Fruit fly (Drosophila melanogaster) whole organism, prepupa: ENCODE results near the gene sit.
A peak's percentile ranks its signal among the peaks of the same experiment; 100 is the strongest.

ENCODE experiments used
- Blimp-1 ChIP-seq: fragments of 200-800 bp; sonication (Bioruptor generic); optimal IDR thresholded peaks from 3 replicates; lab custom pipeline; 2017; ENCODE audit warnings: missing biosample characterization, missing genetic modification characterization, mild to moderate bottlenecking, moderate library complexity, missing genetic modification reagents
- CG10631 ChIP-seq: fragments of 200-800 bp; sonication (Bioruptor generic); optimal IDR thresholded peaks from 2 replicates; lab custom pipeline; 2016; ENCODE audit warnings: missing biosample characterization, missing genetic modification characterization
- CG11294 ChIP-seq: fragments of 200-800 bp; sonication (Bioruptor generic); IDR thresholded peaks from 2 replicates; pipeline ENCODE4 v1.3.6; 2022; ENCODE audit warnings: missing biosample characterization, missing genetic modification characterization
- CG11762 ChIP-seq: fragments of 200-800 bp; sonication (Bioruptor generic); optimal IDR thresholded peaks from 3 replicates; lab custom pipeline; 2016; ENCODE audit warnings: missing biosample characterization, missing genetic modification characterization; ENCODE audit not compliant: insufficient read depth
- CG15336 ChIP-seq: fragments of 200-800 bp; sonication (Bioruptor generic); IDR thresholded peaks from 2 replicates; pipeline ENCODE4 v1.3.6; 2022; ENCODE audit warnings: missing biosample characterization, missing genetic modification characterization
- CG1621 ChIP-seq: fragments of 200-800 bp; sonication (Bioruptor generic); optimal IDR thresholded peaks from 3 replicates; lab custom pipeline; 2018; ENCODE audit warnings: missing biosample characterization, mild to moderate bottlenecking, missing genetic modification characterization
- CG3032 ChIP-seq: fragments of 200-800 bp; optimal IDR thresholded peaks from 2 replicates; lab custom pipeline; 2019; ENCODE audit warnings: missing biosample characterization, mild to moderate bottlenecking, missing genetic modification characterization, moderate library complexity
- CG31627 ChIP-seq: fragments of 200-800 bp; sonication (Bioruptor generic); optimal IDR thresholded peaks from 3 replicates; lab custom pipeline; 2016; ENCODE audit warnings: missing biosample characterization, missing genetic modification characterization
- CG34406 ChIP-seq: fragments of 200-800 bp; sonication (Bioruptor generic); optimal IDR thresholded peaks from 3 replicates; lab custom pipeline; 2016; ENCODE audit warnings: missing biosample characterization, missing genetic modification characterization
- CG3919 ChIP-seq: fragments of 200-800 bp; sonication (Bioruptor generic); optimal IDR thresholded peaks from 3 replicates; lab custom pipeline; 2016; ENCODE audit warnings: missing biosample characterization, missing genetic modification characterization
- CG4318 ChIP-seq: fragments of 200-800 bp; sonication (Bioruptor generic); optimal IDR thresholded peaks from 3 replicates; lab custom pipeline; 2017; ENCODE audit warnings: missing biosample characterization, mild to moderate bottlenecking, missing genetic modification characterization
- CG6276 ChIP-seq: fragments of 200-800 bp; sonication (Bioruptor generic); optimal IDR thresholded peaks from 2 replicates; lab custom pipeline; 2017; ENCODE audit warnings: missing biosample characterization, mild to moderate bottlenecking, missing genetic modification characterization
- CG6792 ChIP-seq: fragments of 200-800 bp; sonication (Bioruptor generic); optimal IDR thresholded peaks from 3 replicates; lab custom pipeline; 2016; ENCODE audit warnings: missing biosample characterization, missing genetic modification characterization
- CG6808 ChIP-seq: fragments of 200-800 bp; sonication (Bioruptor generic); optimal IDR thresholded peaks from 3 replicates; lab custom pipeline; 2017; ENCODE audit warnings: missing biosample characterization, missing genetic modification characterization, mild to moderate bottlenecking, moderate library complexity, missing genetic modification reagents
- CG6854 ChIP-seq: fragments of 200-800 bp; sonication (Bioruptor generic); optimal IDR thresholded peaks from 2 replicates; lab custom pipeline; 2017; ENCODE audit warnings: missing biosample characterization, mild to moderate bottlenecking, missing genetic modification characterization
- CG7368 ChIP-seq: fragments of 200-800 bp; sonication (Bioruptor generic); optimal IDR thresholded peaks from 3 replicates; lab custom pipeline; 2016; ENCODE audit warnings: missing biosample characterization, missing genetic modification characterization
- CG8119 ChIP-seq: fragments of 200-800 bp; sonication (Bioruptor generic); IDR thresholded peaks from 3 replicates; pipeline ENCODE4 v1.3.6; 2022; ENCODE audit warnings: missing biosample characterization, missing genetic modification characterization
- CG8319 ChIP-seq: fragments of 200-800 bp; sonication (Bioruptor generic); optimal IDR thresholded peaks from 3 replicates; lab custom pipeline; 2016; ENCODE audit warnings: missing biosample characterization, missing genetic modification characterization
- CG8632 ChIP-seq: fragments of 200-800 bp; sonication (Bioruptor generic); optimal IDR thresholded peaks from 3 replicates; lab custom pipeline; 2016; ENCODE audit warnings: missing biosample characterization, missing genetic modification characterization
- CG9139 ChIP-seq: fragments of 200-800 bp; sonication (Bioruptor generic); optimal IDR thresholded peaks from 3 replicates; lab custom pipeline; 2017; ENCODE audit warnings: missing biosample characterization, mild to moderate bottlenecking, missing genetic modification characterization
- Eip75B ChIP-seq: fragments of 200-800 bp; sonication (Bioruptor generic); optimal IDR thresholded peaks from 3 replicates; lab custom pipeline; 2016; ENCODE audit warnings: missing biosample characterization, missing genetic modification characterization
- Eip78C ChIP-seq: fragments of 200-800 bp; sonication (Bioruptor generic); peaks from one replicate; lab custom pipeline; 2016; ENCODE audit warnings: missing biosample characterization, missing genetic modification characterization
- Eip93F ChIP-seq: fragments of 200-800 bp; sonication (Bioruptor generic); optimal IDR thresholded peaks from 2 replicates; lab custom pipeline; 2016; ENCODE audit warnings: missing biosample characterization, mild to moderate bottlenecking, missing genetic modification characterization
- Ets21C ChIP-seq: fragments of 200-800 bp; sonication (Bioruptor generic); optimal IDR thresholded peaks from 3 replicates; lab custom pipeline; 2016; ENCODE audit warnings: missing biosample characterization, missing genetic modification characterization
- Ets96B ChIP-seq: fragments of 200-800 bp; optimal IDR thresholded peaks from 2 replicates; lab custom pipeline; 2019; ENCODE audit warnings: missing biosample characterization, mild to moderate bottlenecking, missing genetic modification characterization, moderate library complexity
- Gug ChIP-seq: fragments of 200-800 bp; sonication (Bioruptor generic); IDR thresholded peaks from 2 replicates; pipeline ENCODE4 v1.3.6; 2022; ENCODE audit warnings: missing biosample characterization, missing genetic modification characterization
- Hr39 ChIP-seq: fragments of 200-800 bp; sonication (Bioruptor generic); optimal IDR thresholded peaks from 2 replicates; lab custom pipeline; 2016; ENCODE audit warnings: missing biosample characterization, missing genetic modification characterization
- Lpt ChIP-seq: fragments of 200-800 bp; sonication (Bioruptor generic); optimal IDR thresholded peaks from 3 replicates; lab custom pipeline; 2016; ENCODE audit warnings: missing biosample characterization, missing genetic modification characterization
- Met ChIP-seq: fragments of 200-800 bp; sonication (Bioruptor generic); optimal IDR thresholded peaks from 3 replicates; lab custom pipeline; 2016; ENCODE audit warnings: missing biosample characterization, missing genetic modification characterization
- OdsH ChIP-seq: fragments of 200-800 bp; sonication (Bioruptor generic); optimal IDR thresholded peaks from 3 replicates; lab custom pipeline; 2016; ENCODE audit warnings: missing biosample characterization, missing genetic modification characterization
- Smox ChIP-seq: fragments of 200-800 bp; sonication (Bioruptor generic); optimal IDR thresholded peaks from 3 replicates; lab custom pipeline; 2016; ENCODE audit warnings: missing biosample characterization, missing genetic modification characterization
- Sox102F ChIP-seq: fragments of 200-800 bp; sonication (Bioruptor generic); optimal IDR thresholded peaks from 2 replicates; lab custom pipeline; 2016; ENCODE audit warnings: missing biosample characterization, mild to moderate bottlenecking, missing genetic modification characterization
- Sox14 ChIP-seq: fragments of 200-800 bp; sonication (Bioruptor generic); optimal IDR thresholded peaks from 3 replicates; lab custom pipeline; 2016; ENCODE audit warnings: missing biosample characterization, missing genetic modification characterization
- Sox15 ChIP-seq: fragments of 200-800 bp; sonication (Bioruptor generic); optimal IDR thresholded peaks from 3 replicates; lab custom pipeline; 2016; ENCODE audit warnings: missing biosample characterization, missing genetic modification characterization
- achi ChIP-seq: fragments of 200-800 bp; sonication (Bioruptor generic); optimal IDR thresholded peaks from 3 replicates; lab custom pipeline; 2016; ENCODE audit warnings: missing biosample characterization, missing genetic modification characterization
- acj6 ChIP-seq: fragments of 200-800 bp; sonication (Bioruptor generic); optimal IDR thresholded peaks from 3 replicates; lab custom pipeline; 2016; ENCODE audit warnings: missing biosample characterization, missing genetic modification characterization
- cyc ChIP-seq: fragments of 200-800 bp; sonication (Bioruptor generic); optimal IDR thresholded peaks from 3 replicates; lab custom pipeline; 2016; ENCODE audit warnings: missing biosample characterization, missing genetic modification characterization
- dac ChIP-seq: fragments of 200-800 bp; sonication (Bioruptor generic); optimal IDR thresholded peaks from 2 replicates; lab custom pipeline; 2017; ENCODE audit warnings: missing biosample characterization, mild to moderate bottlenecking, missing genetic modification characterization
- dsx ChIP-seq: fragments of 200-800 bp; optimal IDR thresholded peaks from 3 replicates; lab custom pipeline; 2019; ENCODE audit warnings: missing biosample characterization, mild to moderate bottlenecking, missing genetic modification characterization, moderate library complexity; ENCODE audit not compliant: poor library complexity, severe bottlenecking
- eg ChIP-seq: fragments of 200-800 bp; sonication (Bioruptor generic); IDR thresholded peaks from 3 replicates; pipeline ENCODE4 v1.3.6; 2022; ENCODE audit warnings: missing biosample characterization, missing genetic modification characterization
- esn ChIP-seq: fragments of 200-800 bp; sonication (Bioruptor generic); optimal IDR thresholded peaks from 2 replicates; lab custom pipeline; 2016; ENCODE audit warnings: missing biosample characterization, mild to moderate bottlenecking, missing genetic modification characterization, moderate library complexity
- fd59A ChIP-seq: fragments of 200-800 bp; sonication (Bioruptor generic); optimal IDR thresholded peaks from 2 replicates; lab custom pipeline; 2017; ENCODE audit warnings: missing biosample characterization, mild to moderate bottlenecking, missing genetic modification characterization, missing genetic modification reagents
- fd85E ChIP-seq: fragments of 200-800 bp; sonication (Bioruptor generic); optimal IDR thresholded peaks from 3 replicates; lab custom pipeline; 2016; ENCODE audit warnings: missing biosample characterization, missing genetic modification characterization
- lz ChIP-seq: fragments of 200-800 bp; sonication (Bioruptor generic); optimal IDR thresholded peaks from 3 replicates; lab custom pipeline; 2016; ENCODE audit warnings: missing biosample characterization, missing genetic modification characterization
- net ChIP-seq: fragments of 200-800 bp; sonication (Bioruptor generic); optimal IDR thresholded peaks from 3 replicates; lab custom pipeline; 2016; ENCODE audit warnings: missing biosample characterization, missing genetic modification characterization
- pdm3 ChIP-seq: fragments of 200-800 bp; sonication (Bioruptor generic); optimal IDR thresholded peaks from 3 replicates; lab custom pipeline; 2016; ENCODE audit warnings: missing biosample characterization, missing genetic modification characterization
- salr ChIP-seq, 2 experiments: fragments of 200-800 bp; sonication (Bioruptor generic); optimal IDR thresholded peaks; 3 replicates each; lab custom pipeline; 2016 to 2018; ENCODE audit warnings: missing biosample characterization in 2 of 2, missing genetic modification characterization in 2 of 2, mild to moderate bottlenecking in 1 of 2
- spab ChIP-seq: fragments of 200-800 bp; sonication (Bioruptor generic); optimal IDR thresholded peaks from 2 replicates; lab custom pipeline; 2017; ENCODE audit warnings: missing biosample characterization, mild to moderate bottlenecking, missing genetic modification characterization, missing genetic modification reagents
- ss ChIP-seq, 2 experiments: fragments of 200-800 bp; sonication (Bioruptor generic); optimal IDR thresholded peaks; 2 replicates in 1 of 2; 3 replicates in 1 of 2; lab custom pipeline; 2017 to 2018; ENCODE audit warnings: mild to moderate bottlenecking in 2 of 2, missing biosample characterization in 2 of 2, missing genetic modification characterization in 2 of 2, moderate library complexity in 1 of 2
- svp ChIP-seq: fragments of 200-800 bp; sonication (Bioruptor generic); peaks from one replicate; lab custom pipeline; 2016; ENCODE audit warnings: missing biosample characterization, missing genetic modification characterization
- topi ChIP-seq: fragments of 200-800 bp; sonication (Bioruptor generic); optimal IDR thresholded peaks from 3 replicates; lab custom pipeline; 2016; ENCODE audit warnings: missing biosample characterization, missing genetic modification characterization

Gene sit

dm6 chr3R:22528264-22529158 is 33.9 kb downstream of the sit start, which contains the start of gene CG5346:
Gene CG5346 (minus strand): TSS chr3R:22528663.
- TF ChIP-seq fd59A (GFP tag; lab: Kevin White, UChicago) = no peak
- TF ChIP-seq Smox (GFP tag; lab: Kevin White, UChicago) = no peak
- peak; percentile 20 for TF ChIP-seq CG6854 (GFP tag; lab: Kevin White, UChicago)
- TF ChIP-seq CG9139 = no peak
- TF ChIP-seq CG8632 (GFP tag; lab: Kevin White, UChicago) = no peak
- peak; percentile 3 for TF ChIP-seq net
- TF ChIP-seq CG11762 (GFP tag; lab: Kevin White, UChicago) = no peak
- no peak for TF ChIP-seq lz (GFP tag; lab: Kevin White, UChicago)
- TF ChIP-seq esn (GFP tag; lab: Kevin White, UChicago) = peak; percentile 5
- no peak for TF ChIP-seq Sox102F
- no peak for TF ChIP-seq CG6808
- no peak for TF ChIP-seq salr (GFP tag; optimal IDR thresholded peaks at IDR 0.05; lab: Kevin White, UChicago)
- TF ChIP-seq ss (GFP tag; optimal IDR thresholded peaks at IDR 0.05; lab: Kevin White, UChicago) = no peak
- no peak; the same call in 1 of the 2 replicates for TF ChIP-seq CG15336 (GFP tag; lab: Robert Waterston, UW)
- TF ChIP-seq eg (GFP tag; lab: Robert Waterston, UW) = peak; percentile 51; the same call in 2 of the 3 replicates
- TF ChIP-seq Eip75B (GFP tag; lab: Kevin White, UChicago) = peak; percentile 8
- TF ChIP-seq CG11294 (GFP tag; lab: Robert Waterston, UW) = no peak
- no peak for TF ChIP-seq topi (GFP tag; lab: Kevin White, UChicago)
- TF ChIP-seq Ets21C = no peak
- TF ChIP-seq pdm3 = no peak
- TF ChIP-seq Sox15 (GFP tag; lab: Kevin White, UChicago) = no peak
- TF ChIP-seq CG31627 (GFP tag; lab: Kevin White, UChicago) = no peak
- peak; percentile 65 for TF ChIP-seq CG8119
- no peak for TF ChIP-seq acj6
- no peak for TF ChIP-seq Sox14 (GFP tag; lab: Kevin White, UChicago)
- TF ChIP-seq dsx = no peak
- peak; percentile 1 for TF ChIP-seq CG34406 (GFP tag; lab: Kevin White, UChicago)
- TF ChIP-seq Hr39 (GFP tag; lab: Kevin White, UChicago) = no peak
- TF ChIP-seq cyc (GFP tag; lab: Kevin White, UChicago) = no peak
- TF ChIP-seq Met = no peak
- TF ChIP-seq Ets96B (tag; lab: Kevin White, UChicago) = no peak
- no peak for TF ChIP-seq spab (GFP tag; lab: Kevin White, UChicago)
- TF ChIP-seq CG8319 (GFP tag; lab: Kevin White, UChicago) = no peak
- TF ChIP-seq svp = peak; percentile 69
- peak; percentile 43 for TF ChIP-seq CG6276 (GFP tag; lab: Kevin White, UChicago)
- peak; percentile 18 for TF ChIP-seq CG3919 (GFP tag; lab: Kevin White, UChicago)
- no peak for TF ChIP-seq dac (GFP tag; lab: Kevin White, UChicago)
- TF ChIP-seq Eip78C (GFP tag; lab: Kevin White, UChicago) = peak; percentile 54
- no peak for TF ChIP-seq CG3032 (tag; lab: Kevin White, UChicago)
- peak; percentile 34 for TF ChIP-seq achi
- TF ChIP-seq Gug (GFP tag; lab: Robert Waterston, UW) = no peak
- no peak for TF ChIP-seq Lpt
- TF ChIP-seq CG10631 (GFP tag; lab: Kevin White, UChicago) = no peak
- no peak for TF ChIP-seq CG4318 (GFP tag; lab: Kevin White, UChicago)
- TF ChIP-seq CG6792 = no peak
- no peak for TF ChIP-seq OdsH (GFP tag; lab: Kevin White, UChicago)
- TF ChIP-seq fd85E (GFP tag; lab: Kevin White, UChicago) = no peak
- TF ChIP-seq Eip93F (GFP tag; lab: Kevin White, UChicago) = no peak
- TF ChIP-seq CG7368 (GFP tag; lab: Kevin White, UChicago) = no peak
- peak; percentile 27 for TF ChIP-seq Blimp-1 (GFP tag; lab: Kevin White, UChicago)
- TF ChIP-seq CG1621 = no peak
